Worm (Caenorhabditis elegans) whole organism, early embryonic: ENCODE measurements around the gene ZK666.1.

Experiments used
- B0310.2 ChIP-seq: sonication (generic microtip); optimal IDR thresholded peaks from 2 replicates; lab custom pipeline; 2016; ENCODE audit warnings: mild to moderate bottlenecking, missing genetic modification characterization, missing compliant biosample characterization
- aly-1 ChIP-seq: sonication (generic microtip); optimal IDR thresholded peaks from 2 replicates; lab custom pipeline; 2016; ENCODE audit warnings: missing genetic modification characterization, missing compliant biosample characterization
- ama-1 ChIP-seq: fragments of 150-350 bp; optimal IDR thresholded peaks from 2 replicates; lab custom pipeline; 2014
- ceh-13 ChIP-seq: fragments of 200-800 bp; sonication (Bioruptor generic); optimal IDR thresholded peaks from 2 replicates; lab custom pipeline; 2018; ENCODE audit warnings: mild to moderate bottlenecking, missing genetic modification characterization, missing compliant biosample characterization
- ceh-36 ChIP-seq: sonication (generic microtip); optimal IDR thresholded peaks from 2 replicates; lab custom pipeline; 2016; ENCODE audit warnings: missing genetic modification characterization, inconsistent platforms, missing compliant biosample characterization
- ets-7 ChIP-seq: sonication (generic microtip); optimal IDR thresholded peaks from 2 replicates; lab custom pipeline; 2016; ENCODE audit warnings: missing genotype, missing genetic modification characterization, missing compliant biosample characterization
- flt-1 ChIP-seq: fragments of 200-800 bp; sonication (Bioruptor generic); IDR thresholded peaks from 2 replicates; pipeline ENCODE4 v1.3.6; 2022; ENCODE audit warnings: missing genetic modification characterization, missing compliant biosample characterization
- hmbx-1 ChIP-seq: sonication (generic microtip); optimal IDR thresholded peaks from 2 replicates; lab custom pipeline; 2016; ENCODE audit warnings: mild to moderate bottlenecking, missing genetic modification characterization, missing compliant biosample characterization
- hmg-4 ChIP-seq: fragments of 200-800 bp; sonication (Bioruptor generic); optimal IDR thresholded peaks from 2 replicates; lab custom pipeline; 2018; ENCODE audit warnings: mild to moderate bottlenecking, missing genetic modification characterization, missing compliant biosample characterization
- scrt-1 ChIP-seq: fragments of 200-800 bp; sonication (Bioruptor generic); IDR thresholded peaks from 2 replicates; pipeline ENCODE4 v1.3.6; 2022; ENCODE audit warnings: missing genetic modification characterization, missing compliant biosample characterization
- sea-1 ChIP-seq: fragments of 200-800 bp; sonication (Bioruptor generic); conservative IDR thresholded peaks from 2 replicates; pipeline ENCODE4 v1.3.6; 2022; ENCODE audit warnings: missing genetic modification characterization, missing compliant biosample characterization
- tbx-11 ChIP-seq: fragments of 200-800 bp; sonication (Bioruptor generic); IDR thresholded peaks from 2 replicates; pipeline ENCODE4 v1.3.6; 2022; ENCODE audit warnings: missing genetic modification characterization, missing compliant biosample characterization
- tbx-37 ChIP-seq: fragments of 200-800 bp; sonication (Bioruptor generic); conservative IDR thresholded peaks from 2 replicates; pipeline ENCODE4 v1.3.6; 2022; ENCODE audit warnings: missing genetic modification reagents, missing genetic modification characterization, missing compliant biosample characterization
- tra-4 ChIP-seq: sonication (generic microtip); optimal IDR thresholded peaks from 2 replicates; lab custom pipeline; 2017; ENCODE audit warnings: missing genetic modification characterization, missing compliant biosample characterization

ce11 chrII:10481824-10482556 lies 10.8 kb upstream of the ZK666.1 start, which contains the start of the genes clec-60 and ZK666.11:
- TF ChIP-seq aly-1 (no peak), tbx-11 (GFP tag; lab: Robert Waterston, UW) (no peak), ama-1 (lab: Kevin White, UChicago) (no peak), tra-4 (tag; lab: Kevin White, UChicago) (no peak), ceh-13 (no peak), ceh-36 (tag; lab: Kevin White, UChicago) (no peak), hmbx-1 (tag; lab: Kevin White, UChicago) (no peak), flt-1 (GFP tag; lab: Robert Waterston, UW) (no peak), hmg-4 (no peak), B0310.2 (tag; lab: Kevin White, UChicago) (no peak), ets-7 (tag; lab: Kevin White, UChicago) (no peak), sea-1 (no peak), scrt-1 (GFP tag; lab: Robert Waterston, UW) (no peak), tbx-37 (GFP tag; lab: Robert Waterston, UW) (no peak)
